Fruit fly (Drosophila melanogaster) whole organism, embryonic: ENCODE measurements around the gene CG18473.

Experiments used
- Atf3 ChIP-seq: fragments of 200-800 bp; sonication (Bioruptor generic); optimal IDR thresholded peaks from 3 replicates; lab custom pipeline; 2016; ENCODE audit warnings: missing biosample characterization, missing genetic modification characterization
- Atf6 ChIP-seq: fragments of 200-800 bp; sonication (Bioruptor generic); IDR thresholded peaks from 2 replicates; pipeline ENCODE4 v1.3.6; 2022; ENCODE audit warnings: missing biosample characterization, missing genetic modification characterization
- CG11398 ChIP-seq: fragments of 200-800 bp; sonication (Bioruptor generic); optimal IDR thresholded peaks from 2 replicates; lab custom pipeline; 2016; ENCODE audit warnings: missing biosample characterization, missing genetic modification characterization
- CG11560 ChIP-seq: fragments of 200-800 bp; sonication (Bioruptor generic); IDR thresholded peaks from 3 replicates; pipeline ENCODE4 v1.3.6; 2022; ENCODE audit warnings: missing biosample characterization, missing genetic modification characterization
- CG12155 ChIP-seq: fragments of 200-800 bp; sonication (Bioruptor generic); optimal IDR thresholded peaks from 3 replicates; lab custom pipeline; 2016; ENCODE audit warnings: missing biosample characterization, missing genetic modification characterization
- CG12744 ChIP-seq: fragments of 200-800 bp; sonication (Bioruptor generic); optimal IDR thresholded peaks from 2 replicates; lab custom pipeline; 2016; ENCODE audit warnings: missing biosample characterization, missing genetic modification characterization
- CG13296 ChIP-seq: fragments of 200-800 bp; sonication (Bioruptor generic); optimal IDR thresholded peaks from 3 replicates; lab custom pipeline; 2018; ENCODE audit warnings: missing biosample characterization, mild to moderate bottlenecking, missing genetic modification characterization
- CG14710 ChIP-seq: fragments of 200-800 bp; sonication (Bioruptor generic); optimal IDR thresholded peaks from 3 replicates; lab custom pipeline; 2019; ENCODE audit warnings: missing biosample characterization, mild to moderate bottlenecking, missing genetic modification characterization, moderate library complexity
- CG15011 ChIP-seq: fragments of 200-800 bp; sonication (Bioruptor generic); optimal IDR thresholded peaks from 3 replicates; lab custom pipeline; 2018; ENCODE audit warnings: missing biosample characterization, mild to moderate bottlenecking, missing genetic modification characterization
- CG16863 ChIP-seq: fragments of 200-800 bp; sonication (Bioruptor generic); optimal IDR thresholded peaks from 3 replicates; lab custom pipeline; 2016; ENCODE audit warnings: missing biosample characterization, missing genetic modification characterization
- CG17912 ChIP-seq: fragments of 200-800 bp; sonication (Bioruptor generic); optimal IDR thresholded peaks from 2 replicates; lab custom pipeline; 2018; ENCODE audit warnings: missing biosample characterization, mild to moderate bottlenecking, missing genetic modification characterization
- CG1832 ChIP-seq: fragments of 200-800 bp; sonication (Bioruptor generic); optimal IDR thresholded peaks from 2 replicates; lab custom pipeline; 2017; ENCODE audit warnings: missing biosample characterization, mild to moderate bottlenecking, missing genetic modification characterization, inconsistent platforms
- CG31224 ChIP-seq: fragments of 200-800 bp; sonication (Bioruptor generic); IDR thresholded peaks from 2 replicates; pipeline ENCODE4 v1.3.6; 2022; ENCODE audit warnings: missing biosample characterization, missing genetic modification characterization
- CG34422 ChIP-seq: fragments of 200-800 bp; sonication (Bioruptor generic); IDR thresholded peaks from 3 replicates; pipeline ENCODE4 v1.3.6; 2022; ENCODE audit warnings: missing biosample characterization, missing genetic modification characterization
- CG6272 ChIP-seq: fragments of 200-800 bp; sonication (Bioruptor generic); IDR thresholded peaks from 2 replicates; pipeline ENCODE4 v1.3.6; 2022; ENCODE audit warnings: missing biosample characterization, missing genetic modification characterization
- CG8290 ChIP-seq, 3 experiments: fragments of 200-800 bp; sonication (Bioruptor generic); optimal IDR thresholded peaks; 2 replicates each; lab custom pipeline; 2016 to 2019; ENCODE audit warnings: missing biosample characterization in 3 of 3, missing genetic modification characterization in 3 of 3, mild to moderate bottlenecking in 2 of 3, moderate library complexity in 1 of 3
- ERR ChIP-seq: fragments of 200-800 bp; sonication (Bioruptor generic); optimal IDR thresholded peaks from 2 replicates; lab custom pipeline; 2016; ENCODE audit warnings: missing biosample characterization, missing genetic modification characterization
- H2.0 ChIP-seq: fragments of 200-800 bp; sonication (Bioruptor generic); IDR thresholded peaks from 2 replicates; pipeline ENCODE4 v1.3.6; 2022; ENCODE audit warnings: missing biosample characterization, missing genetic modification characterization
- HmgD ChIP-seq: fragments of 200-800 bp; sonication (Bioruptor generic); optimal IDR thresholded peaks from 3 replicates; lab custom pipeline; 2016; ENCODE audit warnings: missing biosample characterization, missing genetic modification characterization
- Hr78 ChIP-seq, 2 experiments: fragments of 200-800 bp in 1 of 2; fragments of >200 bp in 1 of 2; sonication (Bioruptor generic) in 1 of 2; optimal IDR thresholded peaks; 2 replicates each; lab custom pipeline; 2017 to 2019; ENCODE audit warnings: missing biosample characterization in 2 of 2, missing genetic modification characterization in 2 of 2, mild to moderate bottlenecking in 1 of 2, moderate library complexity in 1 of 2
- Jarid2 ChIP-seq: fragments of 200-800 bp; sonication (Bioruptor generic); optimal IDR thresholded peaks from 3 replicates; lab custom pipeline; 2017; ENCODE audit warnings: mild to moderate bottlenecking, missing biosample characterization, missing genetic modification reagents, missing genetic modification characterization
- Meics ChIP-seq: fragments of 200-800 bp; sonication (Bioruptor generic); optimal IDR thresholded peaks from 2 replicates; lab custom pipeline; 2017; ENCODE audit warnings: missing biosample characterization, mild to moderate bottlenecking, missing genetic modification characterization
- Pdp1 ChIP-seq, 2 experiments: fragments of 200-800 bp; sonication (Bioruptor generic); optimal IDR thresholded peaks; 3 replicates each; lab custom pipeline; 2016; ENCODE audit warnings: missing biosample characterization in 2 of 2, missing genetic modification characterization in 2 of 2, mild to moderate bottlenecking in 1 of 2, moderate library complexity in 1 of 2
- Rx ChIP-seq: fragments of 200-800 bp; sonication (Bioruptor generic); IDR thresholded peaks from 2 replicates; pipeline ENCODE4 v1.3.6; 2022; ENCODE audit warnings: missing biosample characterization, missing genetic modification characterization
- Sox102F ChIP-seq: fragments of 200-800 bp; sonication (Bioruptor generic); optimal IDR thresholded peaks from 2 replicates; lab custom pipeline; 2018; ENCODE audit warnings: missing biosample characterization, mild to moderate bottlenecking, missing genetic modification characterization, moderate library complexity
- Xrp1 ChIP-seq: fragments of 200-800 bp; sonication (Bioruptor generic); IDR thresholded peaks from 2 replicates; pipeline ENCODE4 v1.3.6; 2022; ENCODE audit warnings: missing biosample characterization, missing genetic modification characterization
- caup ChIP-seq: fragments of 200-800 bp; sonication (Bioruptor generic); optimal IDR thresholded peaks from 3 replicates; lab custom pipeline; 2017; ENCODE audit warnings: missing biosample characterization, mild to moderate bottlenecking, missing genetic modification characterization, moderate library complexity; ENCODE audit not compliant: severe bottlenecking
- chinmo ChIP-seq: fragments of 200-800 bp; sonication (Bioruptor generic); IDR thresholded peaks from 4 replicates; pipeline ENCODE4 v1.3.6; 2022; ENCODE audit warnings: missing biosample characterization, missing genetic modification characterization; ENCODE audit not compliant: partially characterized antibody
- ci ChIP-seq: fragments of 200-800 bp; sonication (Bioruptor generic); IDR thresholded peaks from 3 replicates; pipeline ENCODE4 v1.3.6; 2022; ENCODE audit warnings: missing biosample characterization, missing genetic modification characterization
- dpn ChIP-seq, 2 experiments: fragments of 200-800 bp; sonication (Bioruptor generic); optimal IDR thresholded peaks; 3 replicates each; lab custom pipeline; 2016; ENCODE audit warnings: missing biosample characterization in 2 of 2, missing genetic modification characterization in 2 of 2
- fd64A ChIP-seq: fragments of 200-800 bp; sonication (Bioruptor generic); optimal IDR thresholded peaks from 3 replicates; lab custom pipeline; 2018; ENCODE audit warnings: missing biosample characterization, mild to moderate bottlenecking, missing genetic modification characterization
- hbn ChIP-seq: fragments of 200-800 bp; sonication (Bioruptor generic); IDR thresholded peaks from 2 replicates; pipeline ENCODE4 v1.3.6; 2022; ENCODE audit warnings: missing biosample characterization, missing genetic modification characterization; ENCODE audit not compliant: partially characterized antibody
- lab ChIP-seq: fragments of 200-800 bp; sonication (Bioruptor generic); optimal IDR thresholded peaks from 3 replicates; lab custom pipeline; 2017; ENCODE audit warnings: missing biosample characterization, missing genetic modification characterization, mild to moderate bottlenecking, moderate library complexity, missing genetic modification reagents
- nau ChIP-seq: fragments of 200-800 bp; sonication (Bioruptor generic); optimal IDR thresholded peaks from 3 replicates; lab custom pipeline; 2017; ENCODE audit warnings: missing biosample characterization, mild to moderate bottlenecking, missing genetic modification characterization, missing genetic modification reagents
- nerfin-1 ChIP-seq: fragments of 200-800 bp; sonication (Bioruptor generic); optimal IDR thresholded peaks from 3 replicates; lab custom pipeline; 2019; ENCODE audit warnings: missing biosample characterization, mild to moderate bottlenecking, missing genetic modification characterization, moderate library complexity
- nom ChIP-seq: fragments of 200-800 bp; sonication (Bioruptor generic); optimal IDR thresholded peaks from 2 replicates; lab custom pipeline; 2017; ENCODE audit warnings: missing biosample characterization, missing genetic modification characterization, mild to moderate bottlenecking, moderate library complexity, missing genetic modification reagents
- oc ChIP-seq: fragments of 200-800 bp; sonication (Bioruptor generic); optimal IDR thresholded peaks from 2 replicates; lab custom pipeline; 2018; ENCODE audit warnings: missing biosample characterization, mild to moderate bottlenecking, missing genetic modification characterization, moderate library complexity
- otp ChIP-seq: fragments of 200-800 bp; sonication (Bioruptor generic); IDR thresholded peaks from 3 replicates; pipeline ENCODE4, ENCODE4 v1.3.6; 2022; ENCODE audit warnings: missing biosample characterization, missing genetic modification characterization
- pho ChIP-seq: fragments of 200-800 bp; sonication (Bioruptor generic); optimal IDR thresholded peaks from 2 replicates; lab custom pipeline; 2016; ENCODE audit warnings: missing biosample characterization, missing genetic modification characterization
- rib ChIP-seq: fragments of 200-800 bp; sonication (Bioruptor generic); IDR thresholded peaks from 2 replicates; pipeline ENCODE4 v1.3.6; 2022; ENCODE audit warnings: missing biosample characterization, missing genetic modification characterization
- salm ChIP-seq: fragments of 200-800 bp; sonication (Bioruptor generic); optimal IDR thresholded peaks from 2 replicates; lab custom pipeline; 2018; ENCODE audit warnings: missing biosample characterization, mild to moderate bottlenecking, missing genetic modification characterization
- schlank ChIP-seq: fragments of 200-800 bp; sonication (Bioruptor generic); optimal IDR thresholded peaks from 2 replicates; lab custom pipeline; 2018; ENCODE audit warnings: missing biosample characterization, mild to moderate bottlenecking, missing genetic modification characterization
- sd ChIP-seq: fragments of 200-800 bp; sonication (Bioruptor generic); optimal IDR thresholded peaks from 3 replicates; lab custom pipeline; 2018; ENCODE audit warnings: missing biosample characterization, mild to moderate bottlenecking, missing genetic modification characterization, moderate library complexity
- sens ChIP-seq: fragments of 200-800 bp; sonication (Bioruptor generic); peaks from one replicate; lab custom pipeline; 2016; ENCODE audit warnings: missing biosample characterization, missing genetic modification characterization
- sna ChIP-seq: fragments of 200-800 bp; sonication (Bioruptor generic); IDR thresholded peaks from 2 replicates; pipeline ENCODE4 v1.3.6; 2022; ENCODE audit warnings: missing biosample characterization, missing genetic modification characterization; ENCODE audit not compliant: partially characterized antibody
- so ChIP-seq: fragments of 200-800 bp; sonication (Bioruptor generic); IDR thresholded peaks from 3 replicates; pipeline ENCODE4 v1.3.6; 2022; ENCODE audit warnings: missing biosample characterization, missing genetic modification characterization
- vnd ChIP-seq: fragments of 200-800 bp; sonication (Bioruptor generic); IDR thresholded peaks from 3 replicates; pipeline ENCODE4 v1.3.6; 2022; ENCODE audit warnings: missing biosample characterization, missing genetic modification characterization; ENCODE audit not compliant: partially characterized antibody

The CG18473 gene

dm6 chr3R:9394385-9395042, 31.4 kb downstream of the CG18473 start, which contains the start of gene FER (continued):
- TF ChIP-seq fd64A (peak; percentile 41), Meics (GFP tag; lab: Kevin White, UChicago) (peak; percentile 37), nerfin-1 (peak; percentile 45), caup (GFP tag; lab: Kevin White, UChicago) (peak; percentile 66), schlank (tag; lab: Kevin White, UChicago) (peak; percentile 40), ci (GFP tag; lab: Robert Waterston, UW) (peak; percentile 85), vnd (GFP tag; lab: Robert Waterston, UW) (peak; percentile 47; the same call in 1 of the 3 replicates), nom (peak; percentile 79), Atf3 (GFP tag; lab: Kevin White, UChicago) (peak; percentile 5), Sox102F (no peak), Hr78 (GFP tag; optimal IDR thresholded peaks at IDR 0.05; lab: Kevin White, UChicago) (no peak), CG13296 (GFP tag; lab: Kevin White, UChicago) (peak; percentile 49), CG34422 (peak; percentile 67; the same call in 1 of the 3 replicates), rib (GFP tag; lab: Robert Waterston, UW) (peak; percentile 81), dpn (GFP tag; optimal IDR thresholded peaks at IDR 0.05; lab: Kevin White, UChicago) (peak; percentile 19 to 31), chinmo (peak; percentile 97), otp (GFP tag; lab: Robert Waterston, UW) (peak; percentile 57; the same call in 2 of the 3 replicates), Atf6 (peak; percentile 46), CG14710 (tag; lab: Kevin White, UChicago) (no peak), CG11560 (tag; lab: Robert Waterston, UW) (no peak), HmgD (GFP tag; lab: Kevin White, UChicago) (peak; percentile 69), sens (GFP tag; lab: Kevin White, UChicago) (peak; percentile 84), H2.0 (GFP tag; lab: Robert Waterston, UW) (0 out of 2 replicates have a peak, but pooled peaks have one; percentile 27), CG17912 (GFP tag; lab: Kevin White, UChicago) (peak; percentile 23), CG12744 (peak; percentile 11), nau (GFP tag; lab: Kevin White, UChicago) (peak; percentile 13), CG12155 (GFP tag; lab: Kevin White, UChicago) (no peak), ERR (GFP tag; lab: Kevin White, UChicago) (peak; percentile 36), CG6272 (GFP tag; lab: Robert Waterston, UW) (peak; percentile 30; the same call in 1 of the 2 replicates), CG16863 (GFP tag; lab: Kevin White, UChicago) (peak; percentile 31), sd (tag; lab: Kevin White, UChicago) (peak; percentile 34), so (GFP tag; lab: Robert Waterston, UW) (peak; percentile 63; the same call in 2 of the 3 replicates), Rx (GFP tag; lab: Robert Waterston, UW) (no peak), Xrp1 (peak; percentile 33; the same call in 1 of the 2 replicates), CG31224 (GFP tag; lab: Robert Waterston, UW) (peak; percentile 16; the same call in 1 of the 2 replicates), CG8290 (GFP tag; optimal IDR thresholded peaks at IDR 0.05; lab: Kevin White, UChicago) (no peak), CG8290 (tag; optimal IDR thresholded peaks at IDR 0.05; lab: Kevin White, UChicago) (peak in 1 of 2 experiments; percentile 81), CG1832 (GFP tag; lab: Kevin White, UChicago) (peak; percentile 78), Jarid2 (GFP tag; lab: Kevin White, UChicago) (peak; percentile 100), CG11398 (GFP tag; lab: Kevin White, UChicago) (peak; percentile 15), hbn (GFP tag; lab: Robert Waterston, UW) (0 out of 2 replicates have a peak, but pooled peaks have one; percentile 15), Pdp1 (GFP tag; optimal IDR thresholded peaks at IDR 0.05; lab: Kevin White, UChicago) (peak in 1 of 2 experiments; percentile 24), oc (tag; lab: Kevin White, UChicago) (peak; percentile 65), sna (GFP tag; lab: Robert Waterston, UW) (0 out of 2 replicates have a peak, but pooled peaks have one; percentile 40), lab (peak; percentile 62), pho (GFP tag; lab: Kevin White, UChicago) (no peak), salm (tag; lab: Kevin White, UChicago) (peak; percentile 40), CG15011 (GFP tag; lab: Kevin White, UChicago) (no peak)
